Worm (Caenorhabditis elegans) whole organism, mixed stage, embryonic: ENCODE results near the gene C08F11.17.

Source experiments
- M03D4.4 ChIP-seq: sonication (generic microtip); optimal IDR thresholded peaks from 2 replicates; lab custom pipeline; 2017; ENCODE audit warnings: mild to moderate bottlenecking, missing genetic modification characterization, missing compliant biosample characterization
- bed-3 ChIP-seq: fragments of 200-800 bp; sonication (Bioruptor generic); optimal IDR thresholded peaks from 3 replicates; lab custom pipeline; 2018; ENCODE audit warnings: mild to moderate bottlenecking, missing genetic modification characterization, moderate library complexity, missing compliant biosample characterization
- blmp-1 ChIP-seq: fragments of 150-350 bp; optimal IDR thresholded peaks from 2 replicates; lab custom pipeline; 2014; ENCODE audit warnings: missing biosample characterization, missing genetic modification characterization
- ceh-39 ChIP-seq: fragments of 150-350 bp; optimal IDR thresholded peaks from 2 replicates; lab custom pipeline; 2014; ENCODE audit warnings: missing biosample characterization, missing genetic modification characterization
- ceh-43 ChIP-seq: fragments of 200-800 bp; sonication (Bioruptor generic); optimal IDR thresholded peaks from 2 replicates; lab custom pipeline; 2018; ENCODE audit warnings: mild to moderate bottlenecking, missing genetic modification characterization, moderate library complexity, missing compliant biosample characterization
- ceh-83 ChIP-seq: fragments of 200-800 bp; sonication (Bioruptor generic); optimal IDR thresholded peaks from 2 replicates; lab custom pipeline; 2018; ENCODE audit warnings: mild to moderate bottlenecking, missing genetic modification characterization, missing compliant biosample characterization
- cnd-1 ChIP-seq: fragments of 200-800 bp; sonication (Bioruptor generic); optimal IDR thresholded peaks from 2 replicates; lab custom pipeline; 2018; ENCODE audit warnings: mild to moderate bottlenecking, missing genetic modification characterization, missing compliant biosample characterization
- drap-1 ChIP-seq: fragments of 200-800 bp; sonication (Bioruptor generic); optimal IDR thresholded peaks from 3 replicates; lab custom pipeline; 2018; ENCODE audit warnings: mild to moderate bottlenecking, missing genetic modification characterization, missing compliant biosample characterization
- elt-3 ChIP-seq: fragments of 150-350 bp; optimal IDR thresholded peaks from 2 replicates; lab custom pipeline; 2014; ENCODE audit warnings: missing biosample characterization, missing genetic modification characterization
- flh-1 ChIP-seq: fragments of 200-800 bp; sonication (Bioruptor generic); optimal IDR thresholded peaks from 2 replicates; lab custom pipeline; 2018; ENCODE audit warnings: mild to moderate bottlenecking, missing genetic modification characterization, moderate library complexity, missing compliant biosample characterization
- ham-2 ChIP-seq: fragments of 200-800 bp; sonication (Bioruptor generic); optimal IDR thresholded peaks from 2 replicates; lab custom pipeline; 2018; ENCODE audit warnings: mild to moderate bottlenecking, missing genetic modification characterization, missing compliant biosample characterization
- hlh-1 ChIP-seq: fragments of 150-350 bp; optimal IDR thresholded peaks from 2 replicates; lab custom pipeline; 2014; ENCODE audit warnings: missing biosample characterization, missing genetic modification reagents, missing genetic modification characterization
- lin-13 ChIP-seq: fragments of 150-350 bp; optimal IDR thresholded peaks from 2 replicates; lab custom pipeline; 2014; ENCODE audit warnings: missing biosample characterization, missing genetic modification characterization
- lin-32 ChIP-seq: fragments of 200-800 bp; sonication (Bioruptor generic); optimal IDR thresholded peaks from 2 replicates; lab custom pipeline; 2018; ENCODE audit warnings: mild to moderate bottlenecking, missing genetic modification characterization, missing compliant biosample characterization
- lsy-2 ChIP-seq: fragments of 150-350 bp; optimal IDR thresholded peaks from 2 replicates; lab custom pipeline; 2014; ENCODE audit warnings: missing biosample characterization, missing genetic modification characterization
- mab-5 ChIP-seq: fragments of 150-350 bp; optimal IDR thresholded peaks from 2 replicates; lab custom pipeline; 2014; ENCODE audit warnings: missing biosample characterization, missing genetic modification characterization
- mep-1 ChIP-seq: fragments of 150-350 bp; optimal IDR thresholded peaks from 2 replicates; lab custom pipeline; 2017; ENCODE audit warnings: missing biosample characterization, missing genetic modification reagents, missing genetic modification characterization, inconsistent platforms
- mls-2 ChIP-seq: sonication (generic microtip); optimal IDR thresholded peaks from 2 replicates; lab custom pipeline; 2016; ENCODE audit warnings: mild to moderate bottlenecking, missing genetic modification characterization, moderate library complexity, missing compliant biosample characterization
- nhr-12 ChIP-seq: fragments of 150-350 bp; optimal IDR thresholded peaks from 2 replicates; lab custom pipeline; 2014; ENCODE audit warnings: missing biosample characterization, missing genetic modification characterization
- nhr-2 ChIP-seq: fragments of 150-350 bp; optimal IDR thresholded peaks from 2 replicates; lab custom pipeline; 2014; ENCODE audit warnings: missing biosample characterization, missing genetic modification characterization
- nhr-237 ChIP-seq: fragments of 150-350 bp; optimal IDR thresholded peaks from 2 replicates; lab custom pipeline; 2014; ENCODE audit warnings: missing biosample characterization, missing genetic modification characterization
- nhr-28 ChIP-seq: fragments of 150-350 bp; optimal IDR thresholded peaks from 2 replicates; lab custom pipeline; 2014; ENCODE audit warnings: missing biosample characterization, missing genetic modification characterization
- nhr-76 ChIP-seq: sonication (generic microtip); optimal IDR thresholded peaks from 2 replicates; lab custom pipeline; 2017; ENCODE audit warnings: missing biosample characterization, missing genetic modification characterization
- pha-4 ChIP-seq: fragments of 150-350 bp; optimal IDR thresholded peaks from 2 replicates; lab custom pipeline; 2018; ENCODE audit warnings: missing biosample characterization, missing genetic modification reagents, missing genetic modification characterization
- sem-2 ChIP-seq: fragments of 200-800 bp; sonication (Bioruptor generic); optimal IDR thresholded peaks from 2 replicates; lab custom pipeline; 2018; ENCODE audit warnings: mild to moderate bottlenecking, missing genetic modification characterization, missing compliant biosample characterization
- snpc-4 ChIP-seq: fragments of 150-350 bp; optimal IDR thresholded peaks from 2 replicates; lab custom pipeline; 2014; ENCODE audit warnings: missing biosample characterization, missing genetic modification characterization
- sptf-1 ChIP-seq: sonication (generic microtip); optimal IDR thresholded peaks from 2 replicates; lab custom pipeline; 2017; ENCODE audit warnings: mild to moderate bottlenecking, missing genetic modification characterization, moderate library complexity, missing compliant biosample characterization
- unc-120 ChIP-seq: sonication (generic microtip); optimal IDR thresholded peaks from 2 replicates; lab custom pipeline; 2017; ENCODE audit warnings: missing genetic modification characterization, missing compliant biosample characterization; ENCODE audit not compliant: poor library complexity, severe bottlenecking
- unc-39 ChIP-seq: fragments of 150-350 bp; optimal IDR thresholded peaks from 2 replicates; lab custom pipeline; 2014; ENCODE audit warnings: missing biosample characterization, missing genetic modification characterization
- unc-62 ChIP-seq: fragments of 150-350 bp; optimal IDR thresholded peaks from 2 replicates; lab custom pipeline; 2014; ENCODE audit warnings: missing biosample characterization, missing genetic modification reagents, missing genetic modification characterization
- zip-8 ChIP-seq: fragments of 150-350 bp; optimal IDR thresholded peaks from 2 replicates; lab custom pipeline; 2014; ENCODE audit warnings: missing biosample characterization, missing genetic modification characterization
- ztf-11 ChIP-seq: fragments of 150-350 bp; optimal IDR thresholded peaks from 2 replicates; lab custom pipeline; 2014; ENCODE audit warnings: missing biosample characterization, missing genetic modification characterization

C08F11.17 gene

DNA sequence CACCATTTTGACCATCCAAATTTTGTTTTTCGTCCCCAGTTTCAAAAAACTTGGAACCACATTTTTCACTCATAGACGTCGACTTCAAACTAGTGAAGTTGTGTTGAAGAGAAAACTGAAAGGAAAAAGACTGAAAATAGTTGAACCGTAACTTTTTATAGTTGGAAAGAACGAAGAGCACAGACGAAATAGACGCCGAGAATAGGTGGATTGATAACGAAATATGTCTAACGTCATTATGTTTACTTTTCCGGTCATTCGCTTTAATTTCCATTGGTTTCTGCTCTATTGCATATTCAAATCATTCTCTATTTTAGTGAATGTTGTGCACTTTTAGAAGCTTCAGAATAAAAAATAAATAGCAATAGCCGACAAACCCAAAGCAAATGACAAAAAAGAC is 40.4 kb downstream of the C08F11.17 start, which contains the start of gene C08F11.13:
TSS of gene C08F11.13 (minus strand) at position 138 of the 400 bp plus-strand sequence.
- no peak for TF ChIP-seq nhr-237 (tag; lab: Kevin White, UChicago)
- no peak for TF ChIP-seq nhr-76 (tag; lab: Kevin White, UChicago)
- TF ChIP-seq M03D4.4 (tag; lab: Kevin White, UChicago) = no peak
- TF ChIP-seq sem-2 (GFP tag; lab: Kevin White, UChicago) = no peak
- TF ChIP-seq, all 35 proteins: peak for 0

DNA sequence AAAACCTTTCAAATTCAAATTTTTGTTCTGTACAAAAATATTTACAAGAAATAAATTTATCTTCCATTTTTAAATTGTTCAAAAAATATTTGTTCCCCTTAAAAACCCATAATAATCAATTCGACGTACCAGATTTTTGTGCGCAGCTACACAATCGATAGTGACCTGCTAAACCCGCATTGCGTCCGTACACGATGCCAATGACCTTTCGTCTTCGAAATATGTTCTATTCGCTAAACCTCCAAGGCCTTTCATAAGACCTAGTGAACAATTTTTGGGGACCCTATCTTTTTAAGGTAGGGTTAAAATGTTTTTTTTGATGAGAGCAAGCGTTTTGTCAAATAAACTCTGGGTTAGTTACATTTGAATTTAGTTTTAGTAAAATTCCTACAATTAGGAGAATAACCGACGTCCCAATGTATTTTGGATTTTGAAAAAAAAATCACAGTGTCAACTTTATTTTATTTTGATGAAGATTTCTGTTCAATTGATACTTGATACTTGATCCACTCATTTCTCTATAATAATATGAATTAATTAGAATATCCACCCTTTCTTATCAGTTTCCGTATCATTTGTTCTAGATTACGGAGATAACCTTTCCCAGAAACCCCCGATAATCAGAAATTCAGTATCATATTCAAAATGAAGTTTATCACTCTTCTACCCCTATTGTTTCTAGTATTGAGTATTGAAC is 48.0 kb downstream of the C08F11.17 start, which contains the start of gene Y45F10B.59:
TSS of gene Y45F10B.59 (plus strand) at position 647 of the 697 bp plus-strand sequence.
- TF ChIP-seq mls-2 (no peak), ham-2 (GFP tag; lab: Kevin White, UChicago) (no peak), unc-62 (no peak), M03D4.4 (tag; lab: Kevin White, UChicago) (no peak), ztf-11 (no peak), flh-1 (GFP tag; lab: Kevin White, UChicago) (no peak), unc-120 (tag; lab: Kevin White, UChicago) (no peak), unc-39 (tag; lab: Kevin White, UChicago) (no peak), nhr-2 (tag; lab: Kevin White, UChicago) (no peak), pha-4 (tag; lab: Kevin White, UChicago) (no peak), ceh-43 (GFP tag; lab: Kevin White, UChicago) (no peak), nhr-12 (tag; lab: Kevin White, UChicago) (no peak), ceh-39 (tag; lab: Kevin White, UChicago) (no peak), hlh-1 (tag; lab: Kevin White, UChicago) (no peak), mab-5 (tag; lab: Kevin White, UChicago) (no peak), cnd-1 (no peak), snpc-4 (tag; lab: Kevin White, UChicago) (no peak), drap-1 (GFP tag; lab: Kevin White, UChicago) (no peak), zip-8 (tag; lab: Kevin White, UChicago) (no peak), elt-3 (tag; lab: Kevin White, UChicago) (no peak)

DNA sequence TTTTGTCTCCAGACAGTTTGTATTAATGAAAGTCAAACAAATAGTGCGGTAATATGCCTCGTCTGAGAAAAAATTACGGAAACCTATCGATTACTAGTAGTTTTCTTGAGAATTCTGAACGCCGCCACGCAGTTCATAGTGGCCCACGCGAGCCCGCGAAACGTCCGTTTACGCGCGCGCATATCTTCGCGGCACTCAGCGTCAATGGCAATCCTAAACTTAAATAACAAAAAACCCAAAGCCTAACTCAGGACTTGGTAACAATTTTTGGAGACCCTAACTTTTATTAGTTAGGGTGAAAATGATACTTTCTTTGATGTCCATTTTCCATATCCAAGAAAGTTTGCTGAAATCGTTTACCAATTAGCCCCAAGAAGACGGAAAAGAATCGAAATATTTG is 48.7 kb downstream of the C08F11.17 start:
- TF ChIP-seq ceh-43 (GFP tag; lab: Kevin White, UChicago) (no peak), unc-39 (tag; lab: Kevin White, UChicago) (no peak), blmp-1 (no peak), lin-13 (tag; lab: Kevin White, UChicago) (no peak), nhr-28 (tag; lab: Kevin White, UChicago) (no peak), sptf-1 (tag; lab: Kevin White, UChicago) (no peak), sem-2 (GFP tag; lab: Kevin White, UChicago) (no peak), bed-3 (GFP tag; lab: Kevin White, UChicago) (no peak), flh-1 (GFP tag; lab: Kevin White, UChicago) (no peak), mep-1 (tag; lab: Kevin White, UChicago) (no peak), zip-8 (tag; lab: Kevin White, UChicago) (no peak), ceh-83 (GFP tag; lab: Kevin White, UChicago) (no peak), mab-5 (tag; lab: Kevin White, UChicago) (no peak)

DNA sequence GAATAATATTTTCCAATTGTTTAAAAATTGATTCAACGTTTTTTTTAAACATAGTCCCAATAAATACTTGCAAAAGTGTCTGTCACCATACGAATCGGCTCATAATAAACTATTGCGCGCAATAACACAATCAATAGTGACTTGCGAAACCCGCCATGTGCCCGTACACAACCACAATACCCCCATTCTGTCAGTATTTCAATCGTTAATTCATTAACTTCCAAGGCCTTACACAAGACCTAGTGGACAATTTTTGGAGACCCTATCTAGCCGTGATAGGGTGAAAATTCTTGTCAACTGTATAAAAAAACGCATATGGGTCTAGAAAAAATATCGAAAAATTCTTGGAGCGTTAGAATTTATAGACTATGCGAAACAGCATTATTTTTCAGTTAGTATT is 49.5 kb downstream of the C08F11.17 start:
- TF ChIP-seq M03D4.4 (tag; lab: Kevin White, UChicago) (no peak), elt-3 (tag; lab: Kevin White, UChicago) (no peak), nhr-76 (tag; lab: Kevin White, UChicago) (no peak), lsy-2 (no peak), unc-120 (tag; lab: Kevin White, UChicago) (no peak), flh-1 (GFP tag; lab: Kevin White, UChicago) (no peak), snpc-4 (tag; lab: Kevin White, UChicago) (no peak), nhr-12 (tag; lab: Kevin White, UChicago) (no peak), lin-32 (no peak), blmp-1 (no peak), pha-4 (tag; lab: Kevin White, UChicago) (no peak), zip-8 (tag; lab: Kevin White, UChicago) (no peak), hlh-1 (tag; lab: Kevin White, UChicago) (no peak), unc-39 (tag; lab: Kevin White, UChicago) (no peak), ceh-43 (GFP tag; lab: Kevin White, UChicago) (no peak), sptf-1 (tag; lab: Kevin White, UChicago) (no peak)
